Worm (Caenorhabditis elegans) whole organism, L4/young adult: ENCODE results near the gene T22B7.4.

Experiments
- W03F9.2 ChIP-seq: fragments of 150-350 bp; optimal IDR thresholded peaks from 2 replicates; lab custom pipeline; 2014; ENCODE audit warnings: missing biosample characterization, missing genetic modification characterization
- dao-5 ChIP-seq: sonication (generic microtip); optimal IDR thresholded peaks from 2 replicates; lab custom pipeline; 2016; ENCODE audit warnings: missing genotype, missing genetic modification characterization, moderate library complexity, missing compliant biosample characterization
- him-1 ChIP-seq: sonication (generic microtip); optimal IDR thresholded peaks from 2 replicates; lab custom pipeline; 2016; ENCODE audit warnings: missing genotype, missing genetic modification reagents, missing genetic modification characterization, missing compliant biosample characterization

Gene T22B7.4

DNA sequence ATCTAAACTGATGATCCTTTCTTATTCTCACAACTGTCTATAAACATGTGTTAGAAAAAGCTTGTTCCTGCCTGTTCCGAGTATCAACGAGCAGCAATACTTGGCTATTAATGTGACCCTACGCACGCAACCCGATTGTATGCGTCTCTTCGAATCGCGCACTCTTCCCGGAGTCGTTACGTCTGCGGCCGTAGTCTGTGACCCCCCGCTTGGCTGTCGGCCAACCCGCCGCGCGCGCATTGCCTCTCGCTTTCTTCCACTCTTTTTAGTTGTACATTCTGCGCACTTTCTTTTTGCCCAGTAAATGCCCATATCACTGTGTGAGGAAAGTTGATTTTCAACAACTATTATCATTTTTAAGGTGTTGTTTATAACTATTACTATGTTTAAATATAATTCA, 49.4 kb downstream of the T22B7.4 start:
- TF ChIP-seq him-1: no peak
- TF ChIP-seq dao-5 (tag; lab: Kevin White, UChicago): no peak
- no peak for TF ChIP-seq W03F9.2 (tag; lab: Kevin White, UChicago)
